Fruit fly (Drosophila melanogaster) whole organism, adult: ENCODE results near the gene Hr39.

Experiments
- CG11617 ChIP-seq: fragments of 200-800 bp; sonication (Bioruptor generic); optimal IDR thresholded peaks from 2 replicates; lab custom pipeline; 2017; ENCODE audit warnings: mild to moderate bottlenecking, missing biosample characterization, missing genetic modification reagents, missing genetic modification characterization
- CG12768 ChIP-seq: fragments of 200-800 bp; sonication (Bioruptor generic); optimal IDR thresholded peaks from 2 replicates; lab custom pipeline; 2017; ENCODE audit warnings: missing biosample characterization, missing genetic modification characterization, mild to moderate bottlenecking, moderate library complexity, missing genetic modification reagents
- CG14711 ChIP-seq: fragments of 200-800 bp; sonication (Bioruptor generic); optimal IDR thresholded peaks from 2 replicates; lab custom pipeline; 2018; ENCODE audit warnings: missing biosample characterization, mild to moderate bottlenecking, missing genetic modification characterization, moderate library complexity
- CG1620 ChIP-seq: fragments of 200-800 bp; sonication (Bioruptor generic); optimal IDR thresholded peaks from 2 replicates; lab custom pipeline; 2016; ENCODE audit warnings: missing biosample characterization, missing genetic modification characterization
- CG33017 ChIP-seq: fragments of 200-800 bp; sonication (Bioruptor generic); optimal IDR thresholded peaks from 2 replicates; lab custom pipeline; 2018; ENCODE audit warnings: missing biosample characterization, mild to moderate bottlenecking, missing genetic modification characterization, moderate library complexity
- CG5204 ChIP-seq: fragments of 200-800 bp; sonication (Bioruptor generic); optimal IDR thresholded peaks from 2 replicates; lab custom pipeline; 2016; ENCODE audit warnings: missing biosample characterization, missing genetic modification characterization
- CG7045 ChIP-seq: fragments of 200-800 bp; sonication (Bioruptor generic); optimal IDR thresholded peaks from 2 replicates; lab custom pipeline; 2017; ENCODE audit warnings: missing biosample characterization, mild to moderate bottlenecking, missing genetic modification characterization
- CG7101 ChIP-seq: fragments of 200-800 bp; sonication (Bioruptor generic); optimal IDR thresholded peaks from 2 replicates; lab custom pipeline; 2018; ENCODE audit warnings: missing biosample characterization, mild to moderate bottlenecking, missing genetic modification characterization, moderate library complexity
- Clk ChIP-seq: fragments of 200-800 bp; sonication (Bioruptor generic); optimal IDR thresholded peaks from 2 replicates; lab custom pipeline; 2017; ENCODE audit warnings: missing biosample characterization, missing genetic modification characterization
- Crg-1 ChIP-seq: fragments of 200-800 bp; sonication (Bioruptor generic); optimal IDR thresholded peaks from 2 replicates; lab custom pipeline; 2016; ENCODE audit warnings: missing biosample characterization, missing genetic modification characterization
- Hr96 ChIP-seq: fragments of 200-800 bp; sonication (Bioruptor generic); optimal IDR thresholded peaks from 2 replicates; lab custom pipeline; 2016; ENCODE audit warnings: missing biosample characterization, missing genetic modification characterization
- Mnt ChIP-seq: fragments of 200-800 bp; sonication (Bioruptor generic); optimal IDR thresholded peaks from 2 replicates; lab custom pipeline; 2016; ENCODE audit warnings: missing biosample characterization, mild to moderate bottlenecking, missing genetic modification characterization
- bab1 ChIP-seq: fragments of 200-800 bp; sonication (Bioruptor generic); optimal IDR thresholded peaks from 3 replicates; lab custom pipeline; 2019; ENCODE audit warnings: missing biosample characterization, mild to moderate bottlenecking, missing genetic modification characterization, moderate library complexity
- cic ChIP-seq: fragments of 200-800 bp; sonication (Bioruptor generic); optimal IDR thresholded peaks from 2 replicates; lab custom pipeline; 2017; ENCODE audit warnings: missing biosample characterization, mild to moderate bottlenecking, missing genetic modification characterization, moderate library complexity
- cnc ChIP-seq, 2 experiments: fragments of >200 bp; optimal IDR thresholded peaks; 2 replicates each; lab custom pipeline; 2017
- kay ChIP-seq: fragments of 200-800 bp; sonication (Bioruptor generic); peaks from one replicate; lab custom pipeline; 2016; ENCODE audit warnings: missing biosample characterization, missing genetic modification characterization, borderline replicate concordance
- ovo ChIP-seq: fragments of 200-800 bp; sonication (Bioruptor generic); optimal IDR thresholded peaks from 2 replicates; lab custom pipeline; 2016; ENCODE audit warnings: missing biosample characterization, missing genetic modification characterization
- pad ChIP-seq: fragments of 200-800 bp; sonication (Bioruptor generic); optimal IDR thresholded peaks from 3 replicates; lab custom pipeline; 2017; ENCODE audit warnings: missing biosample characterization, missing genetic modification characterization, mild to moderate bottlenecking, moderate library complexity, missing genetic modification reagents
- tj ChIP-seq: fragments of 200-800 bp; sonication (Bioruptor generic); optimal IDR thresholded peaks from 3 replicates; lab custom pipeline; 2017; ENCODE audit warnings: missing biosample characterization, mild to moderate bottlenecking, missing genetic modification characterization, moderate library complexity
- toe ChIP-seq: fragments of 200-800 bp; sonication (Bioruptor generic); optimal IDR thresholded peaks from 2 replicates; lab custom pipeline; 2016; ENCODE audit warnings: missing biosample characterization, missing genetic modification characterization

Gene Hr39

dm6 chr2L:21234388-21234984 lies 2.6 kb upstream of the Hr39 start:
- TF ChIP-seq cnc (optimal IDR thresholded peaks at IDR 0.05; lab: Kevin White, UChicago), result no peak
- TF ChIP-seq CG33017 (tag; lab: Kevin White, UChicago), result no peak
- TF ChIP-seq Hr96 (GFP tag; lab: Kevin White, UChicago), result no peak
- no peak for TF ChIP-seq CG14711 (tag; lab: Kevin White, UChicago)

DNA sequence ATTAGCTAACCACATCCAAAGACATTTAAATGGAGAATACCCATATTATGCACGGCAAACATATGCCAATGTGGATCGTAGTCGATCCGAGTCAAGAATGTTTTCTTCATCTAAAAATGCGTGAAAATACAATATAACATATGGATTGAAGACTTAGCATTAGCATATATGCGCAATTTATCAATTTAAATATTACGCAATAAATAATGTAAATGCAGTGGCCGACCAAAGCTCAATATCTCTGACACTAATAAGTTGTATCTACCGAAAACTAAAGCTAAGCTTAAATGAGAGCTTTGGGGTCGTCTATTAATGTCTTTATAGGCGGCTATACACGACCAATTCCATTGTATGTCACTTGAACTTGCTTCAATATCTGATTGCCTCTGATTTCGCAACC lies 1.6 kb upstream of the Hr39 start:
- TF ChIP-seq cnc (optimal IDR thresholded peaks at IDR 0.05; lab: Kevin White, UChicago) (no peak), bab1 (GFP tag; lab: Kevin White, UChicago) (peak; percentile 64)

- no peak for TF ChIP-seq CG14711 (tag; lab: Kevin White, UChicago)
- no peak for TF ChIP-seq CG5204 (GFP tag; lab: Kevin White, UChicago)
Measured at dm6 chr2L:21236633-21237032, 417 bp upstream of the Hr39 start, which contains the start of gene CG31626. TSS of gene CG31626 (minus strand) at chr2L:21236733.

DNA sequence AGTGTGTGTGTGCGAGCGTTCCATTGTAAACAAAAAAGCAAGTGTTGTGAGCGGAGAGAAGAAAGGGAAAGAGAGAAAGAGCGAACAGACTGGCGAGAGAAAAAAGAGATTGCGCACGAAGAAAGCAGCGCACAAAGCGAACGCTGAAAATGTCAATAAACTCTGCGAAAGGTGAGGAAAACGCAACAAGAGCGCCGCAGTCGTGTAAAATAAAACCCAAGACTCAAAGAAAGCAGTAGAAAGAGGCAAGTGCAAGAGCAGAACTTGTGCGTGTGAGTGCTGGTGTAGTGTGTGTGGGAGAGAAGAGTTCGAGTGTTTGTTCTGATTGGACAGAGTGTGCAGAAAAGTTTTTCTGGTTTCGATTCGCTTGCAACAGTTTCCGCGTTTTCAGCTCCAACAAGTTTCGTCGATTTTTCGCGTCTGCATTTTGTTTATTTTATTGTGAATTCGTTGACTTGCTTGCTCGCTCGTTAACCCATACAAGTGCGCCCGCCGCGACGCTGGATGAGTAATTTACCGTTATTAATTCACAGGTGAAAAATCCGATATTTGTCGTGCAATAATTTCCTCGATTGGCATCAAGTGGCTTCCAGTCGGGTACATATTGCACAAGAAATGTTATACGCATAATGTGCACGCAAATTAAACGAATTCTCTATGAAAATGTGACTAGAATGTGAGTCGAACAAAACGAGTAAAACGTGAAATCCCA lies 854 bp downstream of the Hr39 start:
- TF ChIP-seq CG11617 (GFP tag; lab: Kevin White, UChicago), result no peak
- no peak for TF ChIP-seq cnc (optimal IDR thresholded peaks at IDR 0.05; lab: Kevin White, UChicago)
- TF ChIP-seq pad (GFP tag; lab: Kevin White, UChicago), result peak; percentile 30
- TF ChIP-seq toe, result no peak
- no peak for TF ChIP-seq Mnt (GFP tag; lab: Kevin White, UChicago)
- TF ChIP-seq tj (GFP tag; lab: Kevin White, UChicago), result peak; percentile 66
- no peak for TF ChIP-seq CG33017 (tag; lab: Kevin White, UChicago)
- TF ChIP-seq CG7045 (GFP tag; lab: Kevin White, UChicago), result no peak
- no peak for TF ChIP-seq CG5204 (GFP tag; lab: Kevin White, UChicago)
- no peak for TF ChIP-seq CG7101
- TF ChIP-seq Clk (GFP tag; lab: Kevin White, UChicago), result no peak
- TF ChIP-seq kay (GFP tag; lab: Kevin White, UChicago), result peak; percentile 13
- TF ChIP-seq cic (GFP tag; lab: Kevin White, UChicago), result no peak
- no peak for TF ChIP-seq bab1 (GFP tag; lab: Kevin White, UChicago)
- no peak for TF ChIP-seq CG14711 (tag; lab: Kevin White, UChicago)
- TF ChIP-seq ovo (GFP tag; lab: Kevin White, UChicago), result peak; percentile 87

dm6 chr2L:21242369-21242768 lies 5.3 kb downstream of the Hr39 start:
- TF ChIP-seq pad (GFP tag; lab: Kevin White, UChicago) (no peak), Clk (GFP tag; lab: Kevin White, UChicago) (no peak), CG5204 (GFP tag; lab: Kevin White, UChicago) (no peak), Crg-1 (GFP tag; lab: Kevin White, UChicago) (no peak), CG33017 (tag; lab: Kevin White, UChicago) (no peak), Mnt (GFP tag; lab: Kevin White, UChicago) (no peak), bab1 (GFP tag; lab: Kevin White, UChicago) (no peak), tj (GFP tag; lab: Kevin White, UChicago) (no peak)

dm6 chr2L:21243964-21244466 lies 7.0 kb downstream of the Hr39 start:
- no peak for TF ChIP-seq CG14711 (tag; lab: Kevin White, UChicago)
- peak; percentile 67 for TF ChIP-seq tj (GFP tag; lab: Kevin White, UChicago)

dm6 chr2L:21245093-21245736 lies 8.2 kb downstream of the Hr39 start:
- TF ChIP-seq ovo (GFP tag; lab: Kevin White, UChicago), result no peak
- no peak for TF ChIP-seq Crg-1 (GFP tag; lab: Kevin White, UChicago)
- no peak for TF ChIP-seq Hr96 (GFP tag; lab: Kevin White, UChicago)
- no peak for TF ChIP-seq Mnt (GFP tag; lab: Kevin White, UChicago)
- TF ChIP-seq toe, result no peak
- no peak for TF ChIP-seq tj (GFP tag; lab: Kevin White, UChicago)
- TF ChIP-seq pad (GFP tag; lab: Kevin White, UChicago), result no peak
- TF ChIP-seq CG33017 (tag; lab: Kevin White, UChicago), result no peak
- TF ChIP-seq CG5204 (GFP tag; lab: Kevin White, UChicago), result no peak
- no peak for TF ChIP-seq kay (GFP tag; lab: Kevin White, UChicago)
- no peak for TF ChIP-seq cnc (optimal IDR thresholded peaks at IDR 0.05; lab: Kevin White, UChicago)
- TF ChIP-seq CG1620, result no peak
- no peak for TF ChIP-seq CG7045 (GFP tag; lab: Kevin White, UChicago)
- no peak for TF ChIP-seq CG14711 (tag; lab: Kevin White, UChicago)
- TF ChIP-seq bab1 (GFP tag; lab: Kevin White, UChicago), result no peak
- no peak for TF ChIP-seq CG12768 (GFP tag; lab: Kevin White, UChicago)
